Worm (Caenorhabditis elegans) whole organism, L4 larva: ENCODE data around the gene dlc-1.

Experiments used
- F44E2.7 ChIP-seq: fragments of 200-800 bp; sonication (Bioruptor generic); IDR thresholded peaks from 2 replicates; pipeline ENCODE4 v2.1.2; 2022; ENCODE audit warnings: missing genetic modification characterization, missing compliant biosample characterization
- T20F7.1 ChIP-seq: fragments of 200-800 bp; sonication (Bioruptor generic); optimal IDR thresholded peaks from 2 replicates; lab custom pipeline; 2018; ENCODE audit warnings: mild to moderate bottlenecking, missing genetic modification characterization, missing compliant biosample characterization
- Y5F2A.4 ChIP-seq: fragments of 200-800 bp; sonication (Bioruptor generic); optimal IDR thresholded peaks from 2 replicates; lab custom pipeline; 2018; ENCODE audit warnings: mild to moderate bottlenecking, missing genetic modification characterization, missing compliant biosample characterization
- aly-2 ChIP-seq: sonication (generic microtip); optimal IDR thresholded peaks from 2 replicates; lab custom pipeline; 2018; ENCODE audit warnings: missing biosample characterization, missing genetic modification characterization
- ceh-20 ChIP-seq: fragments of 200-800 bp; sonication (Bioruptor generic); IDR thresholded peaks from 2 replicates; pipeline ENCODE4 v1.3.6; 2022; ENCODE audit warnings: missing genetic modification reagents, missing genetic modification characterization, missing compliant biosample characterization
- ceh-32 ChIP-seq: sonication (generic microtip); optimal IDR thresholded peaks from 2 replicates; lab custom pipeline; 2016; ENCODE audit warnings: mild to moderate bottlenecking, missing genetic modification characterization, missing compliant biosample characterization; ENCODE audit not compliant: poor library complexity
- ceh-44 ChIP-seq: fragments of 200-800 bp; sonication (Bioruptor generic); IDR thresholded peaks from 2 replicates; pipeline ENCODE4 v1.3.6; 2022; ENCODE audit warnings: missing genetic modification reagents, missing genetic modification characterization, missing compliant biosample characterization
- ces-1 ChIP-seq: fragments of 150-350 bp; sonication (generic microtip); optimal IDR thresholded peaks from 4 replicates; lab custom pipeline; 2014; ENCODE audit warnings: missing biosample characterization, missing genetic modification reagents, missing genetic modification characterization
- cey-2 ChIP-seq: sonication (generic microtip); optimal IDR thresholded peaks from 3 replicates; lab custom pipeline; 2017; ENCODE audit warnings: missing genetic modification characterization, mild to moderate bottlenecking, missing compliant biosample characterization, antibody characterized with exemption, borderline replicate concordance; ENCODE audit not compliant: insufficient read depth
- daf-16 ChIP-seq, 3 experiments: sonication (generic microtip); optimal IDR thresholded peaks; 2 replicates each; lab custom pipeline; 2016 to 2017; ENCODE audit warnings: missing genetic modification characterization in 3 of 3, missing genetic modification reagents in 3 of 3, mild to moderate bottlenecking in 2 of 3, missing compliant biosample characterization in 2 of 3, missing biosample characterization in 1 of 3, moderate library complexity in 1 of 3
- daf-8 ChIP-seq: fragments of 200-800 bp; sonication (Bioruptor generic); IDR thresholded peaks from 2 replicates; pipeline ENCODE4 v1.3.6; 2022; ENCODE audit warnings: missing genetic modification characterization, missing compliant biosample characterization
- dmd-6 ChIP-seq: fragments of 200-800 bp; sonication (Bioruptor generic); IDR thresholded peaks from 2 replicates; pipeline ENCODE4 v1.3.6; 2022; ENCODE audit warnings: missing genetic modification reagents, missing genetic modification characterization, missing compliant biosample characterization
- dmd-8 ChIP-seq: fragments of 200-800 bp; sonication (Bioruptor generic); IDR thresholded peaks from 2 replicates; pipeline ENCODE4 v1.3.6; 2022; ENCODE audit warnings: missing genetic modification characterization, missing compliant biosample characterization
- dpl-1 ChIP-seq: fragments of 150-350 bp; optimal IDR thresholded peaks from 2 replicates; lab custom pipeline; 2014; ENCODE audit warnings: missing biosample characterization, missing genetic modification reagents, missing genetic modification characterization
- dve-1 ChIP-seq: sonication (generic microtip); optimal IDR thresholded peaks from 2 replicates; lab custom pipeline; 2017; ENCODE audit warnings: antibody characterized with exemption, mild to moderate bottlenecking, missing genetic modification characterization, missing compliant biosample characterization; ENCODE audit not compliant: insufficient read depth
- egl-43 ChIP-seq: fragments of 200-800 bp; sonication (Bioruptor generic); IDR thresholded peaks from 2 replicates; pipeline ENCODE4 v1.3.6; 2022; ENCODE audit warnings: missing genetic modification reagents, missing genetic modification characterization, missing compliant biosample characterization
- fkh-10 ChIP-seq: fragments of 150-350 bp; optimal IDR thresholded peaks from 2 replicates; lab custom pipeline; 2014; ENCODE audit warnings: missing biosample characterization, missing genetic modification reagents, missing genetic modification characterization
- hlh-11 ChIP-seq: fragments of 200-800 bp; sonication (Bioruptor generic); optimal IDR thresholded peaks from 2 replicates; lab custom pipeline; 2018; ENCODE audit warnings: mild to moderate bottlenecking, missing genetic modification characterization, missing compliant biosample characterization
- hlh-30 ChIP-seq: sonication (generic microtip); optimal IDR thresholded peaks from 2 replicates; lab custom pipeline; 2017; ENCODE audit warnings: antibody characterized with exemption, mild to moderate bottlenecking, missing genetic modification characterization, missing compliant biosample characterization; ENCODE audit not compliant: insufficient read depth
- lim-7 ChIP-seq: fragments of 200-800 bp; sonication (Bioruptor generic); IDR thresholded peaks from 2 replicates; pipeline ENCODE4 v1.3.6; 2022; ENCODE audit warnings: missing genetic modification characterization, missing compliant biosample characterization
- lin-1 ChIP-seq: fragments of 200-800 bp; sonication (Bioruptor generic); IDR thresholded peaks from 2 replicates; pipeline ENCODE4 v1.3.6; 2022; ENCODE audit warnings: missing genetic modification reagents, missing genetic modification characterization, missing compliant biosample characterization
- lin-13 ChIP-seq: fragments of 150-350 bp; optimal IDR thresholded peaks from 2 replicates; lab custom pipeline; 2014; ENCODE audit warnings: missing biosample characterization, missing genetic modification reagents, missing genetic modification characterization
- lsy-2 ChIP-seq, 2 experiments: fragments of 150-350 bp in 1 of 2; sonication (generic microtip) in 1 of 2; optimal IDR thresholded peaks; 2 replicates each; lab custom pipeline; 2014 to 2017; ENCODE audit warnings: missing biosample characterization in 2 of 2, missing genetic modification characterization in 2 of 2
- madf-5 ChIP-seq, 2 experiments: fragments of 200-800 bp; sonication (Bioruptor generic); IDR thresholded peaks; 2 replicates each; pipeline ENCODE4 v1.3.6; 2022; ENCODE audit warnings: missing compliant biosample characterization in 2 of 2, missing genetic modification characterization in 2 of 2
- mdl-1 ChIP-seq, 2 experiments: fragments of 150-350 bp in 1 of 2; sonication (generic microtip) in 1 of 2; optimal IDR thresholded peaks; 2 replicates each; lab custom pipeline; 2014 to 2017; ENCODE audit warnings: missing biosample characterization in 2 of 2, missing genetic modification characterization in 2 of 2
- mxl-2 ChIP-seq: fragments of 200-800 bp; sonication (Bioruptor generic); conservative IDR thresholded peaks from 2 replicates; pipeline ENCODE4 v1.3.6; 2022; ENCODE audit warnings: missing genetic modification reagents, missing genetic modification characterization, missing compliant biosample characterization
- mxl-3 ChIP-seq: fragments of 200-800 bp; sonication (Bioruptor generic); optimal IDR thresholded peaks from 2 replicates; lab custom pipeline; 2018; ENCODE audit warnings: mild to moderate bottlenecking, missing genetic modification characterization, missing compliant biosample characterization
- nhr-28 ChIP-seq: fragments of 150-350 bp; optimal IDR thresholded peaks from 2 replicates; lab custom pipeline; 2014; ENCODE audit warnings: missing biosample characterization, missing genetic modification characterization
- skn-1 ChIP-seq: fragments of 150-350 bp; optimal IDR thresholded peaks from 2 replicates; lab custom pipeline; 2014; ENCODE audit warnings: missing biosample characterization, missing genetic modification characterization
- snpc-1.2 ChIP-seq: fragments of 200-800 bp; sonication (Bioruptor generic); IDR thresholded peaks from 2 replicates; pipeline ENCODE4 v1.3.6; 2022; ENCODE audit warnings: missing genetic modification reagents, missing genetic modification characterization, missing compliant biosample characterization
- tag-97 ChIP-seq: fragments of 200-800 bp; sonication (Bioruptor generic); IDR thresholded peaks from 2 replicates; pipeline ENCODE4 v1.3.6; 2022; ENCODE audit warnings: missing genetic modification characterization, missing compliant biosample characterization
- tra-1 ChIP-seq: fragments of 200-800 bp; sonication (Bioruptor generic); IDR thresholded peaks from 2 replicates; pipeline ENCODE4 v1.3.6; 2022; ENCODE audit warnings: missing genetic modification reagents, missing genetic modification characterization, missing compliant biosample characterization
- unc-62 ChIP-seq, 3 experiments: fragments of 150-350 bp in 1 of 3; sonication (generic microtip); optimal IDR thresholded peaks in 2 of 3; peaks in 1 of 3; 1 replicate in 1 of 3; 2 replicates in 2 of 3; lab custom pipeline; 2014 to 2017; ENCODE audit warnings: missing biosample characterization in 3 of 3, missing genetic modification characterization in 3 of 3, missing genetic modification reagents in 3 of 3, missing genotype in 1 of 3
- zfp-2 ChIP-seq: sonication (generic microtip); optimal IDR thresholded peaks from 2 replicates; lab custom pipeline; 2016; ENCODE audit warnings: mild to moderate bottlenecking, missing genetic modification characterization, missing compliant biosample characterization
- zfp-3 ChIP-seq: fragments of 200-800 bp; sonication (Bioruptor generic); conservative IDR thresholded peaks from 2 replicates; pipeline ENCODE4 v1.3.6; 2022; ENCODE audit warnings: missing genetic modification reagents, missing genetic modification characterization, missing compliant biosample characterization

The dlc-1 gene

ce11 chrIII:6463679-6464078 is at the start of gene dlc-1:
Gene dlc-1 (minus strand): TSS chrIII:6463779.
- TF ChIP-seq zfp-3 (GFP tag; lab: Robert Waterston, UW), result 0 out of 2 replicates have a peak, but pooled peaks have one; percentile 2
- TF ChIP-seq fkh-10, result no peak

- TF ChIP-seq lsy-2 (tag; optimal IDR thresholded peaks at IDR 0.05; lab: Kevin White, UChicago) (peak in 1 of 2 experiments; percentile 18), zfp-2 (tag; lab: Kevin White, UChicago) (no peak), hlh-11 (tag; lab: Kevin White, UChicago) (peak; percentile 36), hlh-30 (tag; lab: Kevin White, UChicago) (peak; percentile 31), snpc-1.2 (no peak), nhr-28 (peak; percentile 20), unc-62 (GFP tag; optimal IDR thresholded peaks at IDR 0.05 in 1 of 2; lab: Kevin White, UChicago) (peak in 1 of 2 experiments; percentile 64), unc-62 (tag; optimal IDR thresholded peaks at IDR 0.05; lab: Kevin White, UChicago) (no peak), tra-1 (GFP tag; lab: Robert Waterston, UW) (0 out of 2 replicates have a peak, but pooled peaks have one; percentile 8), T20F7.1 (GFP tag; lab: Kevin White, UChicago) (peak; percentile 22), madf-5 (GFP tag; IDR thresholded peaks at IDR 0.05; lab: Robert Waterston, UW) (no peak), dmd-6 (peak; percentile 44), cey-2 (tag; lab: Kevin White, UChicago) (peak; percentile 44), daf-16 (GFP tag; optimal IDR thresholded peaks at IDR 0.05; lab: Kevin White, UChicago) (no peak), daf-16 (tag; optimal IDR thresholded peaks at IDR 0.05; lab: Kevin White, UChicago) (peak; percentile 73), dve-1 (peak; percentile 14)
Observed at ce11 chrIII:6509301-6509700, 45.7 kb upstream of the dlc-1 start.

- TF ChIP-seq ces-1 (no peak), mdl-1 (tag; optimal IDR thresholded peaks at IDR 0.05; lab: Kevin White, UChicago) (no peak), zfp-2 (tag; lab: Kevin White, UChicago) (no peak), daf-8 (GFP tag; lab: Robert Waterston, UW) (no peak), nhr-28 (peak; percentile 77), ceh-20 (GFP tag; lab: Robert Waterston, UW) (no peak), tag-97 (GFP tag; lab: Robert Waterston, UW) (no peak), dpl-1 (GFP tag; lab: Kevin White, UChicago) (no peak), aly-2 (tag; lab: Kevin White, UChicago) (no peak), mxl-2 (GFP tag; lab: Robert Waterston, UW) (no peak), ceh-32 (tag; lab: Kevin White, UChicago) (no peak), skn-1 (tag; lab: Kevin White, UChicago) (no peak), mxl-3 (peak; percentile 28), lin-1 (GFP tag; lab: Robert Waterston, UW) (no peak), Y5F2A.4 (GFP tag; lab: Kevin White, UChicago) (no peak), lin-13 (no peak), dmd-8 (no peak), ceh-44 (no peak), egl-43 (no peak), hlh-30 (tag; lab: Kevin White, UChicago) (peak; percentile 48), F44E2.7 (no peak), hlh-11 (tag; lab: Kevin White, UChicago) (peak; percentile 5)
Observed at ce11 chrIII:6508327-6508726, 44.7 kb upstream of the dlc-1 start.

ce11 chrIII:6507832-6508231 is 44.3 kb upstream of the dlc-1 start, which contains the start of gene F23F12.12:
Gene F23F12.12 (plus strand): TSS chrIII:6508132.
- TF ChIP-seq daf-16 (GFP tag; optimal IDR thresholded peaks at IDR 0.05; lab: Kevin White, UChicago) (no peak), daf-16 (tag; optimal IDR thresholded peaks at IDR 0.05; lab: Kevin White, UChicago) (no peak), lim-7 (GFP tag; lab: Robert Waterston, UW) (no peak)
